Fruit fly (Drosophila melanogaster): ENCODE data around the gene CG31710.

DNA sequence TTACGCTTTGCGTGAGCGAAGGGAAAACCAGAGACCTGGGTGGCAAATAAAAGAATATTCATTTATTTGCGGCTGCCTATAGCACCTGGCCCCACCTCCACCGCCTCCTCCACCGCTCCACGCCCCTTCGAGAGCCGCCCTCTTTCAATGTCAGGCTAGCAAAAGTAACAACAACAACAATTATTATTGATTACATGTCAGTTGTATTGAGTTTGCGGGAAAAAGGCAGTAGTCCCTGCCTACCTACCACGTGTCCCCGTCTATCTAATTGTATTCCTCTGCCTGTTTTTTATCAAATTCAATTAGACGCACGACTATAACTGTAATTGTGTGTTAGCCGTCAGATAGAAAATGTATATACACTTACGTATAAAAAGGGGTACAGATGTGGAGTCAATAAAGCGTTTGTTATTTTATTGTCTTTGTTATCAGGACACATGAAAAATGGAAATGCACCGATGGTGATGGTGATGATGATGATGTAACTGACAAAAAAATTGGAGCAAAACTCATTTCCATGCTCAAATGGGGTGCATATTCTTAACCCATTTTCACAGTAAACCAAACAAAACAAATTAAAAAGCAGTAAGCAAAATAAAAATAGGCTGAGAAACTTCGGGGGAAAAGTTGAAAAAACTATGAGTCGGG lies 15.1 kb downstream of the CG31710 start:
- no peak for TF ChIP-seq CG8478 (optimal IDR thresholded peaks at IDR 0.05)
- no peak for TF ChIP-seq CTCF (optimal IDR thresholded peaks at IDR 0.05)

Measured in S2 (cell line).